Worm (Caenorhabditis elegans): ENCODE data around the gene cest-1.2.

DNA sequence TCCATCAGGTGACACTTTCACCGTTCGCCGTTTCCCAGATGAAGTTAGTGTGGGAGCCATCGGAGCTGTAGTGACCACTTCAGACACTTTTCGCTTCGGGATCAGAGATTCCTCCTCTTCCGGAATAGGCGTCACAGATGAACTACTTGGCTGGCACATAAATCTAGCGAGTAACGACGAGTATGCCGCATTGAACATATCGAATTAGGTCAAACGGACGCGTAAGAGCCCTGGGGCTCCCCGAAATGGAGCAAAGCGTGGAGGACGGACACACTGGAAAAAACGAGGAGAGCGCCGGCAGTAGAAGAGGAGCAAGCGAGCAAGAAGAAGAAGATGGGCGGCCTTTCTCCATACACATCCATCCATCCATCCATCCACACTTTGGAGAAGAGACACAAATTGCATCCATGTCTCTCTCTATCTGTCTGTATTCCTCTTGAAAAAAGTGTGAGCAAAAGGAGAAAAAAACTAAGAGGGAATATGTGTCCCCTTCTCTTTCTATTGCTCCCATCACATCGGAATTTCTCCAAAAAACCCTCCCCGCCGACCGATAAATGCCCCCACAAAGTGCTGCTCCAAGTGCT, 34.2 kb downstream of the cest-1.2 start:
- TF ChIP-seq fkh-10 (GFP tag; optimal IDR thresholded peaks at IDR 0.05) (no peak), ceh-22 (tag; optimal IDR thresholded peaks at IDR 0.05) (no peak), ceh-30 (tag; optimal IDR thresholded peaks at IDR 0.05) (no peak), rnt-1 (tag; optimal IDR thresholded peaks at IDR 0.05) (no peak), ceh-9 (tag; optimal IDR thresholded peaks at IDR 0.05) (no peak)
